Worm (Caenorhabditis elegans) whole organism, late embryonic: ENCODE measurements around the gene atat-2.

Experiments used
- K02D7.2 ChIP-seq: sonication (generic microtip); optimal IDR thresholded peaks from 2 replicates; lab custom pipeline; 2017; ENCODE audit warnings: mild to moderate bottlenecking, missing genetic modification characterization, missing compliant biosample characterization
- T23F11.4 ChIP-seq: fragments of 200-800 bp; sonication (Bioruptor generic); optimal IDR thresholded peaks from 2 replicates; lab custom pipeline; 2018; ENCODE audit warnings: mild to moderate bottlenecking, missing genetic modification characterization, missing compliant biosample characterization
- ceh-22 ChIP-seq: sonication (generic microtip); optimal IDR thresholded peaks from 2 replicates; lab custom pipeline; 2017; ENCODE audit warnings: missing biosample characterization, missing genetic modification characterization
- ceh-30 ChIP-seq: fragments of 150-350 bp; optimal IDR thresholded peaks from 2 replicates; lab custom pipeline; 2014; ENCODE audit warnings: missing biosample characterization, missing genetic modification characterization
- ceh-6 ChIP-seq: fragments of 200-800 bp; sonication (Bioruptor generic); optimal IDR thresholded peaks from 2 replicates; lab custom pipeline; 2018; ENCODE audit warnings: mild to moderate bottlenecking, missing genetic modification characterization, missing compliant biosample characterization
- fkh-10 ChIP-seq: fragments of 150-350 bp; optimal IDR thresholded peaks from 2 replicates; lab custom pipeline; 2014; ENCODE audit warnings: missing biosample characterization, missing genetic modification reagents, missing genetic modification characterization
- gmeb-2 ChIP-seq: sonication (generic microtip); optimal IDR thresholded peaks from 2 replicates; lab custom pipeline; 2016; ENCODE audit warnings: missing genetic modification characterization, inconsistent platforms, missing compliant biosample characterization
- hlh-6 ChIP-seq: sonication (generic microtip); optimal IDR thresholded peaks from 2 replicates; lab custom pipeline; 2016; ENCODE audit warnings: missing genotype, missing genetic modification characterization, missing compliant biosample characterization
- nhr-232 ChIP-seq: sonication (generic microtip); optimal IDR thresholded peaks from 2 replicates; lab custom pipeline; 2016; ENCODE audit warnings: missing genetic modification characterization, missing compliant biosample characterization
- sox-4 ChIP-seq: sonication (generic microtip); optimal IDR thresholded peaks from 2 replicates; lab custom pipeline; 2017; ENCODE audit warnings: mild to moderate bottlenecking, missing genetic modification characterization, inconsistent platforms, missing compliant biosample characterization
- ttx-3 ChIP-seq: sonication (generic microtip); optimal IDR thresholded peaks from 2 replicates; lab custom pipeline; 2016; ENCODE audit warnings: missing genetic modification reagents, missing genetic modification characterization, missing compliant biosample characterization
- unc-55 ChIP-seq: sonication (generic microtip); optimal IDR thresholded peaks from 2 replicates; lab custom pipeline; 2017; ENCODE audit warnings: missing biosample characterization, missing genetic modification reagents, missing genetic modification characterization

atat-2 gene

DNA sequence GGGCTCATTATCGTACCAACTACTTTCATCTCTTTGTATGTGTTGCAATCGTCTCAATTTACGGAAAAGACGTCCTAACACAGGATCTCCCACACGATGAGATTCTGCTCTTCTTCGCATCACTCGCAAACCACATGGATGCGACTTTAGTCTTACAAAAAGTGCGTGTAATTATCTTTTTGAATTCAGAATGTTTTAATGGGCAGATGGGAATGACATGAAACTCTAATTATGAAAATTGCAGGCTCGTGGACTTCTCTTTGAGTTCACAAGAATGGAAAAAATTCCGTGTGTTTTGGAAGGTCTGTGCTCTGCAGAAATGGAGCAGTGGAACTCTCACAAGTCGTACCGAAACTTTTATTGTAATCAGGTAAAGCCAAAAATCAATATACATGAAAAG is 52.6 kb downstream of the atat-2 start:
- no peak for TF ChIP-seq T23F11.4 (GFP tag; lab: Kevin White, UChicago)
- no peak for TF ChIP-seq gmeb-2 (tag; lab: Kevin White, UChicago)
- no peak for TF ChIP-seq K02D7.2 (tag; lab: Kevin White, UChicago)
- TF ChIP-seq fkh-10 (GFP tag; lab: Kevin White, UChicago): no peak
- TF ChIP-seq ttx-3: no peak
- no peak for TF ChIP-seq unc-55
- TF ChIP-seq nhr-232: no peak
- TF ChIP-seq sox-4 (tag; lab: Kevin White, UChicago): no peak
- no peak for TF ChIP-seq ceh-30 (tag; lab: Kevin White, UChicago)
- TF ChIP-seq ceh-22 (tag; lab: Kevin White, UChicago): no peak
- TF ChIP-seq ceh-6: no peak
- no peak for TF ChIP-seq hlh-6 (tag; lab: Kevin White, UChicago)
- TF ChIP-seq, all 69 proteins: peak for 0
